Fruit fly (Drosophila melanogaster) whole organism, embryonic: ENCODE data around the gene upSET.

Experiments
- psq ChIP-seq: fragments of 200-800 bp; sonication (Bioruptor generic); optimal IDR thresholded peaks from 2 replicates; lab custom pipeline; 2017; ENCODE audit warnings: missing biosample characterization, missing genetic modification characterization
- repo ChIP-seq: fragments of 200-800 bp; sonication (Bioruptor generic); optimal IDR thresholded peaks from 2 replicates; lab custom pipeline; 2016; ENCODE audit warnings: missing biosample characterization, missing genetic modification characterization

DNA sequence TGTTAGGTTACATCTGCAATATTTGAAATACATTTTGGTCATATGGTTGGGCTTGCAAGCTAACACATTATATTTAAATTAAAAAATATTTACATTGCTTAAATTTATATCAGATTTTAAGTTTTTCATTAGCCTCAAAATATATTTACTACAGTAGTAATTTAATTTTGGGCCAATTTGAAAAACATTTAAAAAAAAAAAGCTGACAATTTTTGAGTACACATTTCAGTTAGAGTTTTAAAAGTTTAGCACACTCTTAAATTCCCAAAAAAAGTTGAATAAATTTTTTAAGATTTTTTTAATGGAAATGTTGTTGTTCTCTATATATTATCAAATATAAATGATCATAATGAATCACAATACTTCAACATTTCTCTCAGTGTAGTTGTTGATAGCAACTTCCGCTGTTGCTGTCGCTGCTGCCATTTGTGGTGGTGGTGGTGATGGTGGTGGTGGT, 44.7 kb upstream of the upSET start:
- TF ChIP-seq repo: no peak
- peak; percentile 45 for TF ChIP-seq psq (GFP tag; lab: Kevin White, UChicago)
